Worm (Caenorhabditis elegans) whole organism, early embryonic: ENCODE data around the gene T13F3.4.

Source experiments
- B0310.2 ChIP-seq: sonication (generic microtip); optimal IDR thresholded peaks from 2 replicates; lab custom pipeline; 2016; ENCODE audit warnings: mild to moderate bottlenecking, missing genetic modification characterization, missing compliant biosample characterization
- F13C5.2 ChIP-seq: sonication (generic microtip); optimal IDR thresholded peaks from 2 replicates; lab custom pipeline; 2017; ENCODE audit warnings: mild to moderate bottlenecking, missing genetic modification characterization, inconsistent platforms, missing compliant biosample characterization
- aly-1 ChIP-seq: sonication (generic microtip); optimal IDR thresholded peaks from 2 replicates; lab custom pipeline; 2016; ENCODE audit warnings: missing genetic modification characterization, missing compliant biosample characterization
- ama-1 ChIP-seq: fragments of 150-350 bp; optimal IDR thresholded peaks from 2 replicates; lab custom pipeline; 2014
- ceh-13 ChIP-seq: fragments of 200-800 bp; sonication (Bioruptor generic); optimal IDR thresholded peaks from 2 replicates; lab custom pipeline; 2018; ENCODE audit warnings: mild to moderate bottlenecking, missing genetic modification characterization, missing compliant biosample characterization
- ceh-36 ChIP-seq: sonication (generic microtip); optimal IDR thresholded peaks from 2 replicates; lab custom pipeline; 2016; ENCODE audit warnings: missing genetic modification characterization, inconsistent platforms, missing compliant biosample characterization
- ets-7 ChIP-seq: sonication (generic microtip); optimal IDR thresholded peaks from 2 replicates; lab custom pipeline; 2016; ENCODE audit warnings: missing genotype, missing genetic modification characterization, missing compliant biosample characterization
- flt-1 ChIP-seq: fragments of 200-800 bp; sonication (Bioruptor generic); IDR thresholded peaks from 2 replicates; pipeline ENCODE4 v1.3.6; 2022; ENCODE audit warnings: missing genetic modification characterization, missing compliant biosample characterization
- hmbx-1 ChIP-seq: sonication (generic microtip); optimal IDR thresholded peaks from 2 replicates; lab custom pipeline; 2016; ENCODE audit warnings: mild to moderate bottlenecking, missing genetic modification characterization, missing compliant biosample characterization
- hmg-4 ChIP-seq: fragments of 200-800 bp; sonication (Bioruptor generic); optimal IDR thresholded peaks from 2 replicates; lab custom pipeline; 2018; ENCODE audit warnings: mild to moderate bottlenecking, missing genetic modification characterization, missing compliant biosample characterization
- hnd-1 ChIP-seq: sonication (generic microtip); optimal IDR thresholded peaks from 2 replicates; lab custom pipeline; 2016; ENCODE audit warnings: missing genetic modification characterization, missing compliant biosample characterization
- pes-1 ChIP-seq: fragments of 200-800 bp; sonication (Bioruptor generic); IDR thresholded peaks from 2 replicates; pipeline ENCODE4 v1.3.6; 2022; ENCODE audit warnings: missing genetic modification reagents, missing genetic modification characterization, missing compliant biosample characterization
- scrt-1 ChIP-seq: fragments of 200-800 bp; sonication (Bioruptor generic); IDR thresholded peaks from 2 replicates; pipeline ENCODE4 v1.3.6; 2022; ENCODE audit warnings: missing genetic modification characterization, missing compliant biosample characterization
- sea-1 ChIP-seq: fragments of 200-800 bp; sonication (Bioruptor generic); conservative IDR thresholded peaks from 2 replicates; pipeline ENCODE4 v1.3.6; 2022; ENCODE audit warnings: missing genetic modification characterization, missing compliant biosample characterization
- tbx-11 ChIP-seq: fragments of 200-800 bp; sonication (Bioruptor generic); IDR thresholded peaks from 2 replicates; pipeline ENCODE4 v1.3.6; 2022; ENCODE audit warnings: missing genetic modification characterization, missing compliant biosample characterization
- tbx-37 ChIP-seq: fragments of 200-800 bp; sonication (Bioruptor generic); conservative IDR thresholded peaks from 2 replicates; pipeline ENCODE4 v1.3.6; 2022; ENCODE audit warnings: missing genetic modification reagents, missing genetic modification characterization, missing compliant biosample characterization
- tra-4 ChIP-seq: sonication (generic microtip); optimal IDR thresholded peaks from 2 replicates; lab custom pipeline; 2017; ENCODE audit warnings: missing genetic modification characterization, missing compliant biosample characterization

Gene T13F3.4

ce11 chrV:16275347-16275746, 8.9 kb upstream of the T13F3.4 start, which contains the start of gene pacl-1:
Gene pacl-1 (minus strand): TSS chrV:16275447.
- TF ChIP-seq ama-1 (lab: Kevin White, UChicago) (no peak), tra-4 (tag; lab: Kevin White, UChicago) (no peak), F13C5.2 (tag; lab: Kevin White, UChicago) (no peak), pes-1 (GFP tag; lab: Robert Waterston, UW) (no peak), ceh-36 (no peak), hnd-1 (tag; lab: Kevin White, UChicago) (no peak), hmg-4 (GFP tag; lab: Kevin White, UChicago) (no peak), tbx-11 (no peak), hmbx-1 (no peak), sea-1 (GFP tag; lab: Robert Waterston, UW) (no peak), ceh-13 (no peak), aly-1 (tag; lab: Kevin White, UChicago) (no peak), B0310.2 (tag; lab: Kevin White, UChicago) (no peak), ets-7 (tag; lab: Kevin White, UChicago) (no peak), tbx-37 (no peak), flt-1 (GFP tag; lab: Robert Waterston, UW) (no peak), scrt-1 (no peak)

DNA sequence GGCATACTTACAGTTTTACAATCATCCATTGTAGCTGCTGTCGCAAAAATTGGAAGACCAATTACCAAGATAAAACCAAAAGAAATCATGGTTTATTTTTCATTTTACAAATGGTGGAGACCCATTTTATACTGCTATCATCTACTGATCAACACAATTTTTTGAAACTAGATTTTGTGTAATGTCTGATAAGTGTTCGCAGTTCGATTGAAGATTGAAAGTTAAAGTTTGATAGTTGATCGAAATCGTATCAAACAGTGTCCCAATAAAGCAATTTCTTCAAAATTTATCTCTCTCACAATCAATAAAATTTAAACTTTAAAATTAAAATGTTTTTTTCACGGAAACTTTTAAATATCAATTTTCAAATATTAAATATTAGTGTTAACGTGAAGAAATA, 4.7 kb upstream of the T13F3.4 start, which contains the start of gene T13F3.6:
Gene T13F3.6, minus strand, starts transcription at position 101 of the 400 bp plus-strand sequence.
- TF ChIP-seq hmg-4 (GFP tag; lab: Kevin White, UChicago) = no peak
- no peak for TF ChIP-seq ceh-13
- TF ChIP-seq tbx-11 = no peak
- no peak for TF ChIP-seq tra-4 (tag; lab: Kevin White, UChicago)
- no peak for TF ChIP-seq hnd-1 (tag; lab: Kevin White, UChicago)
- TF ChIP-seq ama-1 (lab: Kevin White, UChicago) = no peak

DNA sequence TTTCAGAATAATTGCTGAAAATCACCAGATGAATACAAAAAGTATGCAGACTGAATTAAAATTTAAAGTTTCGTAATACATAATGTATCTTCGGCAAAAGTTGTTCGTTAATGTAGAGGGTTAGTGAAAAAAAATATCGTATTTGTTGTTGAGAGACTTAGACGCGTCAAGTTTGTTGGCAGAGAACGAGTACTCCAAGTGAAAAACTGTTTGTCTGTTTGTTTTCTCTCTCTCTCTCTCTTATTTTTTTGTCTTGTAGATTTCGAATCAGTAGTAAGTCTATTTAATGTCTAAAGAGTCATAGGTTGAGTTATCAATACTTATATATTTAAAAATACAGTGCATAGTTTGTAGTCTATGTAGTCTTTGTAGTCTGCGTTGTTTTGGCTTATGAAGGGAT, 3.1 kb upstream of the T13F3.4 start, which contains the start of the genes fbxa-2 and T13F3.8:
Gene fbxa-2, minus strand, starts transcription at position 101 of the 400 bp plus-strand sequence.
Gene T13F3.8, plus strand, starts transcription at position 245 of the 400 bp plus-strand sequence.
- TF ChIP-seq F13C5.2 (tag; lab: Kevin White, UChicago) (no peak), tra-4 (tag; lab: Kevin White, UChicago) (no peak), ets-7 (tag; lab: Kevin White, UChicago) (no peak), ama-1 (lab: Kevin White, UChicago) (no peak), aly-1 (tag; lab: Kevin White, UChicago) (no peak), pes-1 (GFP tag; lab: Robert Waterston, UW) (no peak), ceh-13 (no peak), flt-1 (GFP tag; lab: Robert Waterston, UW) (no peak), tbx-11 (no peak), hmbx-1 (no peak), B0310.2 (tag; lab: Kevin White, UChicago) (no peak), sea-1 (GFP tag; lab: Robert Waterston, UW) (no peak), hmg-4 (GFP tag; lab: Kevin White, UChicago) (no peak), scrt-1 (no peak), tbx-37 (no peak), ceh-36 (no peak), hnd-1 (tag; lab: Kevin White, UChicago) (no peak)

DNA sequence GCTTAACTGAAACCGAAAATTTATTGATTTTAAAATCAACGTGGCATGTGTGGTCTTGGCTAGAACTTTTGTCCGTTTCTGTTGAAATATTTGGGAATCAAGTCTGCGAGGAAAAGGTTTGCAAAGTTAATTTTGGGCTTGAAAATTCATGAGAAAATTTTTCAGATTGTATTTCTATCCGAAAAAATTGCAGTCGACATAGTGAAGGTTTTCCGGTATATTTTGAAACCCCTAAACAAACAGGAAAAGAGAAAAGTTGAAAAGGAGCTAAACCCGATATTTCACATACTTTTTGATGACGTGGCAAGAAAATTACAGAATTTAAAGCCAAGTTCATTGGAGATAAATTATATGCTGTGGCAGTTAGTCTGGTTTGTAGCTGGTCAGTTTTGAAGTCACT, 6.7 kb downstream of the T13F3.4 start, which contains the start of gene nhr-127:
Gene nhr-127, plus strand, starts transcription at position 301 of the 400 bp plus-strand sequence.
- TF ChIP-seq hmg-4 (GFP tag; lab: Kevin White, UChicago) = no peak
- TF ChIP-seq aly-1 (tag; lab: Kevin White, UChicago) = no peak
- no peak for TF ChIP-seq scrt-1
- TF ChIP-seq tra-4 (tag; lab: Kevin White, UChicago) = no peak
- no peak for TF ChIP-seq ceh-13
- no peak for TF ChIP-seq ama-1 (lab: Kevin White, UChicago)
- TF ChIP-seq ets-7 (tag; lab: Kevin White, UChicago) = no peak
- no peak for TF ChIP-seq F13C5.2 (tag; lab: Kevin White, UChicago)
- TF ChIP-seq hmbx-1 = no peak

- TF ChIP-seq scrt-1 (no peak), pes-1 (GFP tag; lab: Robert Waterston, UW) (no peak), hnd-1 (tag; lab: Kevin White, UChicago) (no peak), ceh-36 (no peak), hmbx-1 (no peak), aly-1 (tag; lab: Kevin White, UChicago) (no peak), F13C5.2 (tag; lab: Kevin White, UChicago) (no peak), tbx-37 (no peak), tra-4 (tag; lab: Kevin White, UChicago) (no peak), B0310.2 (tag; lab: Kevin White, UChicago) (no peak), ets-7 (tag; lab: Kevin White, UChicago) (no peak), ama-1 (lab: Kevin White, UChicago) (no peak), sea-1 (GFP tag; lab: Robert Waterston, UW) (no peak), flt-1 (GFP tag; lab: Robert Waterston, UW) (no peak), ceh-13 (no peak), hmg-4 (GFP tag; lab: Kevin White, UChicago) (no peak), tbx-11 (no peak)
Observed at ce11 chrV:16258142-16258541, 8.3 kb downstream of the T13F3.4 start, which contains the start of gene nhr-218. Gene nhr-218 (plus strand): TSS chrV:16258442.

DNA sequence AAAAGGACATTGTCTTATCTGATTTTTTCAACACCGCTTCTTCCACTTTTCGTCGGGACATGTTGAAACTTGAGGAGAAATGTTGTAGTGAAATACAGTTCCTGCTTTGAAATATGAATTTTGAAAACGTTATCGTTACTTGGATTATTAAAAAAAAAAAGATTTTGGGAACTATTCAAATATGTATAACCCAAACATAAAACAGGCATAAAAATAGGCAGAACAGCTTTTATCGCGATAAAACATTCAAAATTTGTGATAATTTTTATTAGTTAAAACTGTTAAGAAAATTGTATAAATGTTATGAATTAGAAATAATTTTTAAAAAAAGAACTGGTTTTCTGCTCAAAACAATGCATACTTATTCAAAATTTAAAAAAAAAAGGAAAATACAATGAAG, 10.0 kb downstream of the T13F3.4 start, which contains the start of gene bgnt-1.3:
Gene bgnt-1.3, minus strand, starts transcription at position 101 of the 400 bp plus-strand sequence.
- TF ChIP-seq F13C5.2 (tag; lab: Kevin White, UChicago) (no peak), tra-4 (tag; lab: Kevin White, UChicago) (no peak), ets-7 (tag; lab: Kevin White, UChicago) (no peak), pes-1 (GFP tag; lab: Robert Waterston, UW) (no peak), B0310.2 (tag; lab: Kevin White, UChicago) (no peak)

- TF ChIP-seq ets-7 (tag; lab: Kevin White, UChicago) (no peak), tbx-11 (no peak), ama-1 (lab: Kevin White, UChicago) (no peak), aly-1 (tag; lab: Kevin White, UChicago) (no peak), B0310.2 (tag; lab: Kevin White, UChicago) (no peak), pes-1 (GFP tag; lab: Robert Waterston, UW) (no peak), hmg-4 (GFP tag; lab: Kevin White, UChicago) (no peak), scrt-1 (no peak), ceh-36 (no peak)
Observed at ce11 chrV:16253687-16254086, 12.7 kb downstream of the T13F3.4 start, which contains the start of gene gcy-20. Gene gcy-20 (minus strand): TSS chrV:16253787.
